Worm (Caenorhabditis elegans) whole organism, midembryonic: ENCODE results near the gene lin-40.

ENCODE experiments used
- T22C8.4 ChIP-seq: fragments of 200-800 bp; sonication (Bioruptor generic); IDR thresholded peaks from 2 replicates; pipeline ENCODE4 v1.3.6; 2022; ENCODE audit warnings: missing genetic modification characterization, missing compliant biosample characterization
- cog-1 ChIP-seq: sonication (generic microtip); optimal IDR thresholded peaks from 2 replicates; lab custom pipeline; 2016; ENCODE audit warnings: missing genetic modification characterization, missing compliant biosample characterization
- flt-1 ChIP-seq: fragments of 200-800 bp; sonication (Bioruptor generic); IDR thresholded peaks from 2 replicates; pipeline ENCODE4 v1.3.6; 2022; ENCODE audit warnings: missing genetic modification characterization, missing compliant biosample characterization
- klf-2 ChIP-seq: fragments of 200-800 bp; sonication (Bioruptor generic); conservative IDR thresholded peaks from 2 replicates; pipeline ENCODE4 v1.3.6; 2022; ENCODE audit warnings: missing genetic modification reagents, missing genetic modification characterization, missing compliant biosample characterization
- med-1 ChIP-seq: sonication (generic microtip); optimal IDR thresholded peaks from 2 replicates; lab custom pipeline; 2017; ENCODE audit warnings: missing genetic modification characterization, mild to moderate bottlenecking, missing compliant biosample characterization, antibody characterized with exemption, missing genetic modification reagents; ENCODE audit not compliant: insufficient read depth
- tab-1 ChIP-seq: fragments of 200-800 bp; sonication (Bioruptor generic); IDR thresholded peaks from 2 replicates; pipeline ENCODE4 v1.3.6; 2022; ENCODE audit warnings: missing genetic modification characterization, missing compliant biosample characterization
- ztf-23 ChIP-seq: fragments of 200-800 bp; sonication (Bioruptor generic); IDR thresholded peaks from 2 replicates; pipeline ENCODE4 v1.3.6; 2022; ENCODE audit warnings: missing genetic modification reagents, missing genetic modification characterization, missing compliant biosample characterization
- ztf-29 ChIP-seq: fragments of 200-800 bp; sonication (Bioruptor generic); IDR thresholded peaks from 2 replicates; pipeline ENCODE4 v1.3.6; 2022; ENCODE audit warnings: missing genetic modification reagents, missing genetic modification characterization, missing compliant biosample characterization

DNA sequence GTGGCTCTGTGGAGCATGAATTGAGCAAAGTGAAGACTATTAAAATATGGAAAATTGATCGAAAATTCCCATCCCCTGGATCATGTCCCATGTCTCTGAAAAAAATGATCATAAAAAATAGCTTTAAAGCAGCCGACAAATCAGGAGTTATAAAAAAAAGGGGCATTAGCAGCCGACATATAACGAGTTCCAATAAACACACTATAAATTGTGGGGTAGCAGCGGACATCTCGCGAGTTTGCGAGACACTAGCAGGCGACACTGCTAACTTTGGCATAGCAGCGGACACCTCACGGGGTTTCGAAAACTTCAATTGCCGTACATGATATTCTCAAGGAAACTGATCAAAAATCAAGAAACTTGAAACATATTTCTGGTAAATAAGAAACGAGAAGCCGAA lies 34.5 kb downstream of the lin-40 start, which contains the start of gene hpo-36:
- TF ChIP-seq tab-1 (GFP tag; lab: Robert Waterston, UW) (no peak), ztf-23 (GFP tag; lab: Robert Waterston, UW) (no peak), klf-2 (GFP tag; lab: Robert Waterston, UW) (no peak), flt-1 (GFP tag; lab: Robert Waterston, UW) (no peak), med-1 (no peak), T22C8.4 (GFP tag; lab: Robert Waterston, UW) (no peak), cog-1 (no peak), ztf-29 (no peak)
